Fruit fly (Drosophila melanogaster): ENCODE measurements around the gene PolA1.

The PolA1 gene

DNA sequence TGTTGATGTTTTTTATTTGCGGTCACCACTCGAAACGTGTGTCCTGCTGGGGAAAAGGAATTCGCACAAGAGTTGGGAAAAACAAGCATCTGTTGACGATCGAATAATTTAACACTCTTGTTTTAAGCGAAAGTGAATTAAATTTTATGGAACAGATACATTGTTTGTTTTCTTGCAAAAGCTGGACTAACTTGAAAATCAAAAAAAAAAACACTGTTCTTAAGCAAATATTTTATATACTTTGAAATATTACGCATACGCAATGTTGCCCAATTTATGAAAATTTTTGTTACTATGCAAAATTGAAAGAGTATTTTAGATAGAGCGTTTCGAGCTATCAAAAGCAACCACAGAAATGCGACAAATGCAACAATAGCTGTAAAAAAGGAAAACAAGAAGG lies 23.1 kb downstream of the PolA1 start:
- no peak for TF ChIP-seq noc (tag; optimal IDR thresholded peaks at IDR 0.05)

DNA sequence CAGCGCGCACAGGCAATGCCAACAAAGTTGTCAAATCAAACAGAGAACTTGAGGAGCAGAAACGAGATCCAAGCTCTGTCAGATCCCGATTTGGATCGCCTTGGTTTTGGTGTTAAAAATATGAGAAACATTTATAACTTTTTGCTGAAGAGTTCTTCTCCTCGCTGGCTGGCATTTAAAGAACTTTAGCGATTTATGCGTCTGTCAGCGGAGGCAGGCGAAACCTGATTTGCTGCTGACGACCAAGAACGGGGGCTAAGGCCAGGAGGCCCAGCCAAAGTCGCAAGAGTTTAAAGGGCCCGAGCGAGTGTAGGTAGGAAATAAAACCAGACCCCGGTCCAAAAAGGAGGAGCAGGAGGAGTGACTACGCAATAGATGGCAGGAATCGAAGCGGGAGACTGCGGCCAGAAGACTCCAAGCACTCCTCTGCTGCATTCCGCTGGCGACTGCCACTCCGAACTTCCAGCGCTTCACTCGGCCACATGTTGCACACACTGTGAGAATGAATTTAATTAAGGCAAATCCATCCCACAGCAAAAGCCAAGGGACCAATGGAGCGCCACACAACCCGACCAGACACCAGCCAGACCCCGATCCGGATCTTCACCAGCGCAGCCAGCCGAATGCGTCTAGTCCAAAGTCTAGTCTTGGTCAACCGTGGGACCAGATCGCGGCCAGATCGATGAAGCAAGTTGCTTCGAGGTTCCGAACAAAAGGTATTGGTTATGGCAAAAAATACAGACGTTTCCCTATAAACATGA lies 25.5 kb downstream of the PolA1 start:
- no peak for TF ChIP-seq noc (tag; optimal IDR thresholded peaks at IDR 0.05)

DNA sequence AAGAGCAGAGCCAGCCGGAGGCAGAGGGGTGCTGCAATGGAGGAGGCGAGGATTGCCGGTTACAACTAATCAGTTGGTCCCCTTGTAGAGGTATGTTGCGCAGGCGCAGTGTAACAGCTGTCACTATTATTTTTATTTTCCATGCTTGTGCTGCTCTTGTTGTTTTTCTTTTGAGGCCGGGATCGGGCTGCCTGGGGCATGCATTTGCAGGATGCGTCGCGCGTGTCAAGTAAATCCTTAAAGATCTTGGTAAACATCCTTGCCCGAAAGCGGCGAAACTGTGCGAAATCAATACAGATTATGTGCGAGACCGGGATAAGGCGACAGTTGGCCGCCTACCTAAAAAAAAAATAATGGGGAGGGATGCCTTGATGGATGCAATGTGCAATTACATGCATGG lies 27.3 kb downstream of the PolA1 start:
- no peak for TF ChIP-seq noc (tag; optimal IDR thresholded peaks at IDR 0.05)

DNA sequence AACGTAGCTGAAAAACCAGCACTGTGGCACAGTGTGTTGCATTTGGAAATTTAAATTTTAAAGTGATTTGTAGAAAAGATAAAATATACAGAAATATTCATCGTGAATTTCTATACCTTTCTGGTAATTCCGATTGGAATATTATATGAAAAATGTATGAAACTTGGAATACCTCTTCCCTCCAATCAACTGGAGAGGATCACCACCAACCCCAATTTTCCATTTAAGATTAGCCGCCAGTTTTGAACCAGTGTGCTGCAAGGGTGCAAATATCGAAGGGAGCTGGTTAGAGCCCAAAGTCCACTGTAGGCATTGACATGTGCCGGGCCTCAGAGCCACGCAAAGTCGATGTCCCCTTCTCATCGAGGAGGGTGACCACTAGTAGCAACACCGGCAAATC lies 28.4 kb downstream of the PolA1 start:
- TF ChIP-seq noc (tag; optimal IDR thresholded peaks at IDR 0.05), result no peak

DNA sequence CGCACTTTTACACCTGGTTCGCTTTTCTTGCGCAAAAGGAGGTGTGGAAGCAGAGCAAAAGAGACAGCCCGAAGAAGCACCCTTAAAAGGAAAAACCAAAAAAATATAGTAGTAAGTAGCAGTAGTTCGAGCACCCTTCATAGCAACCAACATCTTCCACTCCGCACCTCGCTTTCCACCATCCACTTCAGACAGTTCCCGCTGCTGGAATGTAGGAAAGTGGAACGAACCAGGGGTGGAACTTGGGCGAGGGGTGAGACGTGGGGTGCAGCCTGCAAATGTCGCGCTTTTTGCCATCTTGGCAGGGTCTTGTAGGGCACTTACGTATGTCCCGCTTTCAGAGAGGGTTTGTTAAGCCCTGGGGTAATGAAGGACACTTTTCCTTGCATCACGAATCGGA lies 29.2 kb downstream of the PolA1 start:
- no peak for TF ChIP-seq noc (tag; optimal IDR thresholded peaks at IDR 0.05)

dm6 chr3R:21641517-21642137 lies 29.9 kb downstream of the PolA1 start:
- no peak for TF ChIP-seq noc (tag; optimal IDR thresholded peaks at IDR 0.05)

dm6 chr3R:21640337-21640994 lies 31.1 kb downstream of the PolA1 start:
- no peak for TF ChIP-seq noc (tag; optimal IDR thresholded peaks at IDR 0.05)

- TF ChIP-seq noc (tag; optimal IDR thresholded peaks at IDR 0.05), result no peak
These were observed 33.1 kb downstream of the PolA1 start for dm6 chr3R:21638437-21638836.

- TF ChIP-seq noc (tag; optimal IDR thresholded peaks at IDR 0.05), result no peak
These were observed 34.6 kb downstream of the PolA1 start for dm6 chr3R:21636867-21637481.

- TF ChIP-seq noc (tag; optimal IDR thresholded peaks at IDR 0.05), result no peak
These were observed 35.4 kb downstream of the PolA1 start for dm6 chr3R:21635975-21636678.

DNA sequence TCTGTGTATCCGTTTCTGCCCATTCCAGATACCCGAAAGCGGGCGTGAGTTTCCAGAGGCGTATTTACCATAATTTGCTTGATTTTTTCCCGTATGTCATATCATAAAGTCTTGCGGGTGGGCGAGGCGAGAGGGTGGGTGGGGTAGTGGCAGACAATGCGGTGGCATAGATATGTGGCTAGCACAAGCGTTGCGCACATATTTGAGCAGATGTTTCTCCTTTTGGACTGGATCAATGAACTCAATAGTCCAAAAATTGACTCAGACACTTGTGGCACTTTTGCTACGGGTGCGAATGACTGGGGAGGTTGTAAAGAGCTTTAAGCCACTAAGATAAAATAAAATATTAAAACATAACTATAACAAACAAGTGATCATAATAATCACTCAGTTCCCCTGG lies 36.4 kb downstream of the PolA1 start:
- no peak for TF ChIP-seq noc (tag; optimal IDR thresholded peaks at IDR 0.05)

DNA sequence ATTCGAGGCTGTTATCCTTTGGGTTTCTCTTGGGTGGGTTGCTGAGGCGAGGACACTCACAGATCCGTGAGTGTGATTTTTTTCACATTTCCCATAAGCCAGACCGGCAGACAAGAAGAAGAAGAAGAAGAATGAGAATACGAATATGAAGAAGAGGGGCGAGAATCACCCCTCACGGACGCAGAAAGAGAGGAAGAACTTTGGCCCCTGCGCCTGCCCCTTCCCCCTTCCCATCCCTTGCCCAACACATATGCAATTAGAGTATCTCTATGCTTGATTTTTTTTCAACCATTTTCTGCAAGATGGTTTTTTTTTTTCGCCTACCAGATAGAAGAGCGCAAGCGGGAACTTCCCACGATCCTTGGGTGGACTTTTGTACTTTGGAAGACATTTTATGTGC lies 36.9 kb downstream of the PolA1 start:
- TF ChIP-seq noc (tag; optimal IDR thresholded peaks at IDR 0.05), result no peak

- no peak for TF ChIP-seq noc (tag; optimal IDR thresholded peaks at IDR 0.05)
These were observed 37.8 kb downstream of the PolA1 start for dm6 chr3R:21633781-21634102.

DNA sequence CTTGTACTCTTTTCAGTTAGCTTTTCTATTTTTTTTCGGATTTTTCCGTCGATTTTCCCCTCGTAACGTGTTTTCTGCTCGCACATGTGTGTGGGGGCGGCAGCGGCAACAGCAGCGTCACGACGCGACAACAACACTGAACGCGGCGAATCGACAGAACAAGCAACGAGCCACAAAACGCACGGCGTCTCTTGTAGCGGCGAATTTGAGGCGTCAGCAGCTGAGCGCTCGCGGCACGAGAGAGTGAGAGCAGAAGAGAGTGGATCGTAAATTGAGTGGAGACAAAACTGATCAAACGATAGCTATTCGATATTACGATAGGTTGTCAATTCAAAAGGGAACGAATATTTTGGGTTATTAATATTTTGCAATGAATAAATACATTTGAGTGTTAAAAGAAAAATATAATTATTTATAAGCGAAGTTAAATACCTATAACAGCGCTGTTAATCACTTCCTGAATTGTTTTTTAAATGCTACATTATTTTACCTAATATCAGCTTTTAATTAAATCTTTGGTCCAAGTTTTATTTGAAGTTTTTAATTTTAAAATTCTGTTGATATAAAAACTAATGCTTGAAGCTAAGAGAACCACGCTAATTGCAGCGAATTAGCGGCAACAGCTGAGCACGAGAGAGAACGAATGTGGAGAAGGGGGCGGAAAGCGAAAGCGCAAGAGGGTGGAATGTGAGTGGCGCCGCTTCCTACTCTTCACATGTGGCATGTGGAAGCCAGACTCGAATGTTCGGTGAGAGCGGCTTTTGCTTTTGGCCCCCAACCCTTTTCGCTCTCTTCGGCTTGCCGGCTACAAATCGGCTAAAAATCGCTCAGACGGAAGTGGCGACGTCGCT lies 38.4 kb downstream of the PolA1 start:
- TF ChIP-seq noc (tag; optimal IDR thresholded peaks at IDR 0.05), result no peak

dm6 chr3R:21632582-21632929 lies 39.0 kb downstream of the PolA1 start:
- no peak for TF ChIP-seq noc (tag; optimal IDR thresholded peaks at IDR 0.05)
